Fruit fly (Drosophila melanogaster) whole organism, embryonic: ENCODE measurements around the gene CG33282.

Experiments used
- Aef1 ChIP-seq: fragments of 200-800 bp; sonication (Bioruptor generic); IDR thresholded peaks from 3 replicates; pipeline ENCODE4 v1.3.6; 2022; ENCODE audit warnings: missing biosample characterization, missing genetic modification characterization
- BEAF-32 ChIP-seq: fragments of 200-800 bp; sonication (Bioruptor generic); optimal IDR thresholded peaks from 3 replicates; lab custom pipeline; 2017; ENCODE audit warnings: missing biosample characterization, missing genetic modification characterization, mild to moderate bottlenecking, moderate library complexity, missing genetic modification reagents
- BtbVII ChIP-seq: fragments of 200-800 bp; sonication (Bioruptor generic); optimal IDR thresholded peaks from 3 replicates; lab custom pipeline; 2017; ENCODE audit warnings: missing biosample characterization, mild to moderate bottlenecking, missing genetic modification characterization
- CG10366 ChIP-seq: fragments of 200-800 bp; sonication (Bioruptor generic); IDR thresholded peaks from 2 replicates; pipeline ENCODE4 v1.3.6; 2022; ENCODE audit warnings: missing biosample characterization, missing genetic modification characterization
- CG11398 ChIP-seq: fragments of 200-800 bp; sonication (Bioruptor generic); optimal IDR thresholded peaks from 2 replicates; lab custom pipeline; 2016; ENCODE audit warnings: missing biosample characterization, missing genetic modification characterization
- CG12769 ChIP-seq: fragments of 200-800 bp; sonication (Bioruptor generic); optimal IDR thresholded peaks from 2 replicates; lab custom pipeline; 2019; ENCODE audit warnings: missing biosample characterization, mild to moderate bottlenecking, missing genetic modification characterization, moderate library complexity
- CG13424 ChIP-seq: fragments of 200-800 bp; sonication (Bioruptor generic); optimal IDR thresholded peaks from 2 replicates; lab custom pipeline; 2019; ENCODE audit warnings: missing biosample characterization, mild to moderate bottlenecking, missing genetic modification characterization, moderate library complexity
- CG14014 ChIP-seq: fragments of 200-800 bp; sonication (Bioruptor generic); IDR thresholded peaks from 2 replicates; pipeline ENCODE4 v1.3.6; 2022; ENCODE audit warnings: missing biosample characterization, missing genetic modification characterization
- CG14441 ChIP-seq: fragments of 200-800 bp; sonication (Bioruptor generic); IDR thresholded peaks from 2 replicates; pipeline ENCODE4 v1.3.6; 2022; ENCODE audit warnings: missing biosample characterization, missing genetic modification characterization
- CG16815 ChIP-seq: fragments of 200-800 bp; sonication (Bioruptor generic); optimal IDR thresholded peaks from 3 replicates; lab custom pipeline; 2017; ENCODE audit warnings: missing biosample characterization, mild to moderate bottlenecking, missing genetic modification characterization
- CG17568 ChIP-seq: fragments of 200-800 bp; sonication (Bioruptor generic); optimal IDR thresholded peaks from 2 replicates; lab custom pipeline; 2018; ENCODE audit warnings: missing biosample characterization, mild to moderate bottlenecking, missing genetic modification characterization, moderate library complexity
- CG1792 ChIP-seq: fragments of 200-800 bp; sonication (Bioruptor generic); optimal IDR thresholded peaks from 2 replicates; lab custom pipeline; 2016; ENCODE audit warnings: missing biosample characterization, missing genetic modification characterization
- CG2129 ChIP-seq: fragments of 200-800 bp; sonication (Bioruptor generic); IDR thresholded peaks from 2 replicates; pipeline ENCODE4 v1.3.6; 2022; ENCODE audit warnings: missing biosample characterization, missing genetic modification characterization; ENCODE audit not compliant: partially characterized antibody
- CG2678 ChIP-seq: fragments of 200-800 bp; sonication (Bioruptor generic); optimal IDR thresholded peaks from 3 replicates; lab custom pipeline; 2019; ENCODE audit warnings: missing biosample characterization, mild to moderate bottlenecking, missing genetic modification characterization, moderate library complexity
- CG2889 ChIP-seq: fragments of 200-800 bp; sonication (Bioruptor generic); IDR thresholded peaks from 3 replicates; pipeline ENCODE4 v1.3.6; 2022; ENCODE audit warnings: missing biosample characterization, missing genetic modification characterization
- CG31224 ChIP-seq: fragments of 200-800 bp; sonication (Bioruptor generic); IDR thresholded peaks from 2 replicates; pipeline ENCODE4 v1.3.6; 2022; ENCODE audit warnings: missing biosample characterization, missing genetic modification characterization
- CG34376 ChIP-seq: fragments of 200-800 bp; sonication (Bioruptor generic); optimal IDR thresholded peaks from 2 replicates; lab custom pipeline; 2018; ENCODE audit warnings: missing biosample characterization, mild to moderate bottlenecking, missing genetic modification characterization
- CG6683 ChIP-seq: fragments of 200-800 bp; sonication (Bioruptor generic); optimal IDR thresholded peaks from 2 replicates; lab custom pipeline; 2017; ENCODE audit warnings: missing biosample characterization, mild to moderate bottlenecking, missing genetic modification characterization, missing genetic modification reagents
- CG6791 ChIP-seq: fragments of 200-800 bp; sonication (Bioruptor generic); IDR thresholded peaks from 3 replicates; pipeline ENCODE4 v1.3.6; 2022; ENCODE audit warnings: missing biosample characterization, missing genetic modification characterization; ENCODE audit not compliant: partially characterized antibody
- CG7839 ChIP-seq: fragments of 200-800 bp; sonication (Bioruptor generic); optimal IDR thresholded peaks from 3 replicates; lab custom pipeline; 2018; ENCODE audit warnings: missing biosample characterization, mild to moderate bottlenecking, missing genetic modification characterization, moderate library complexity
- CG8089 ChIP-seq: fragments of 200-800 bp; sonication (Bioruptor generic); optimal IDR thresholded peaks from 3 replicates; lab custom pipeline; 2016; ENCODE audit warnings: missing biosample characterization, missing genetic modification characterization
- CG9215 ChIP-seq: fragments of 200-800 bp; sonication (Bioruptor generic); IDR thresholded peaks from 2 replicates; pipeline ENCODE4 v1.3.6; 2022; ENCODE audit warnings: missing biosample characterization, missing genetic modification characterization
- D19B ChIP-seq: fragments of 200-800 bp; sonication (Bioruptor generic); optimal IDR thresholded peaks from 2 replicates; lab custom pipeline; 2017; ENCODE audit warnings: missing biosample characterization, mild to moderate bottlenecking, missing genetic modification characterization
- Dad ChIP-seq: fragments of 200-800 bp; sonication (Bioruptor generic); optimal IDR thresholded peaks from 3 replicates; lab custom pipeline; 2016; ENCODE audit warnings: missing biosample characterization, missing genetic modification characterization
- Deaf1 ChIP-seq: fragments of 200-800 bp; optimal IDR thresholded peaks from 3 replicates; lab custom pipeline; 2019; ENCODE audit warnings: missing biosample characterization, mild to moderate bottlenecking, missing genetic modification characterization, moderate library complexity
- Dek ChIP-seq: fragments of 200-800 bp; sonication (Bioruptor generic); optimal IDR thresholded peaks from 3 replicates; lab custom pipeline; 2019; ENCODE audit warnings: missing biosample characterization, mild to moderate bottlenecking, missing genetic modification characterization, moderate library complexity
- Dll ChIP-seq: fragments of 200-800 bp; sonication (Bioruptor generic); IDR thresholded peaks from 4 replicates; pipeline ENCODE4 v1.3.6; 2022; ENCODE audit warnings: missing biosample characterization, missing genetic modification characterization; ENCODE audit not compliant: partially characterized antibody
- E2f1 ChIP-seq: fragments of 200-800 bp; sonication (Bioruptor generic); IDR thresholded peaks from 2 replicates; pipeline ENCODE4 v1.3.6; 2022; ENCODE audit warnings: missing biosample characterization, missing genetic modification characterization
- E2f2 ChIP-seq: fragments of 200-800 bp; sonication (Bioruptor generic); IDR thresholded peaks from 2 replicates; pipeline ENCODE4 v1.3.6; 2022; ENCODE audit warnings: missing biosample characterization, missing genetic modification characterization
- Ets65A ChIP-seq: fragments of 200-800 bp; sonication (Bioruptor generic); peaks from one replicate; lab custom pipeline; 2016; ENCODE audit warnings: missing biosample characterization, missing genetic modification characterization
- HHEX ChIP-seq: fragments of 200-800 bp; sonication (Bioruptor generic); optimal IDR thresholded peaks from 3 replicates; lab custom pipeline; 2017; ENCODE audit warnings: missing biosample characterization, mild to moderate bottlenecking, missing genetic modification characterization, missing genetic modification reagents
- MTF-1 ChIP-seq: fragments of 200-800 bp; sonication (Bioruptor generic); optimal IDR thresholded peaks from 2 replicates; lab custom pipeline; 2018; ENCODE audit warnings: missing biosample characterization, mild to moderate bottlenecking, missing genetic modification characterization, borderline replicate concordance
- Nf-YC ChIP-seq: fragments of 200-800 bp; optimal IDR thresholded peaks from 3 replicates; lab custom pipeline; 2019; ENCODE audit warnings: missing biosample characterization, mild to moderate bottlenecking, missing genetic modification characterization, moderate library complexity
- Sry-δ ChIP-seq: fragments of 200-800 bp; sonication (Bioruptor generic); optimal IDR thresholded peaks from 2 replicates; lab custom pipeline; 2016; ENCODE audit warnings: missing biosample characterization, missing genetic modification characterization
- Taf1 ChIP-seq: fragments of 200-800 bp; sonication (Bioruptor generic); IDR thresholded peaks from 2 replicates; pipeline ENCODE4 v1.3.6; 2022; ENCODE audit warnings: missing biosample characterization, missing genetic modification characterization
- Tbp ChIP-seq: fragments of >200 bp; optimal IDR thresholded peaks from 2 replicates; lab custom pipeline; 2018; ENCODE audit warnings: missing biosample characterization, missing genetic modification characterization
- ap ChIP-seq: fragments of 200-800 bp; sonication (Bioruptor generic); IDR thresholded peaks from 2 replicates; pipeline ENCODE4 v1.3.6; 2022; ENCODE audit warnings: missing biosample characterization, missing genetic modification characterization
- gsb ChIP-seq: fragments of 200-800 bp; sonication (Bioruptor generic); IDR thresholded peaks from 2 replicates; pipeline ENCODE4 v1.3.6; 2022; ENCODE audit warnings: missing biosample characterization, missing genetic modification characterization
- knrl ChIP-seq: fragments of 200-800 bp; sonication (Bioruptor generic); IDR thresholded peaks from 3 replicates; pipeline ENCODE4 v1.3.6; 2022; ENCODE audit warnings: missing biosample characterization, missing genetic modification characterization; ENCODE audit not compliant: partially characterized antibody
- psq ChIP-seq: fragments of 200-800 bp; sonication (Bioruptor generic); optimal IDR thresholded peaks from 2 replicates; lab custom pipeline; 2017; ENCODE audit warnings: missing biosample characterization, missing genetic modification characterization
- ranshi ChIP-seq: fragments of 200-800 bp; sonication (Bioruptor generic); IDR thresholded peaks from 2 replicates; pipeline ENCODE4 v1.3.6; 2022; ENCODE audit warnings: missing biosample characterization, missing genetic modification characterization
- ro ChIP-seq: fragments of 200-800 bp; sonication (Bioruptor generic); IDR thresholded peaks from 2 replicates; pipeline ENCODE4 v1.3.6; 2022; ENCODE audit warnings: missing biosample characterization, missing genetic modification characterization
- run ChIP-seq: fragments of 200-800 bp; sonication (Bioruptor generic); optimal IDR thresholded peaks from 3 replicates; lab custom pipeline; 2018; ENCODE audit warnings: missing biosample characterization, mild to moderate bottlenecking, missing genetic modification characterization
- sens-2 ChIP-seq: fragments of 200-800 bp; sonication (Bioruptor generic); IDR thresholded peaks from 2 replicates; pipeline ENCODE4 v1.3.6; 2022; ENCODE audit warnings: missing biosample characterization, missing genetic modification characterization
- seq ChIP-seq: fragments of 200-800 bp; sonication (Bioruptor generic); IDR thresholded peaks from 2 replicates; pipeline ENCODE4 v1.3.6; 2022; ENCODE audit warnings: missing biosample characterization, missing genetic modification characterization
- sisA ChIP-seq: fragments of 200-800 bp; sonication (Bioruptor generic); IDR thresholded peaks from 2 replicates; pipeline ENCODE4 v1.3.6; 2022; ENCODE audit warnings: missing biosample characterization, missing genetic modification characterization
- slbo ChIP-seq: fragments of 200-800 bp; sonication (Bioruptor generic); IDR thresholded peaks from 2 replicates; pipeline ENCODE4 v1.3.6; 2022; ENCODE audit warnings: missing biosample characterization, missing genetic modification characterization
- tx ChIP-seq: fragments of 200-800 bp; sonication (Bioruptor generic); optimal IDR thresholded peaks from 2 replicates; lab custom pipeline; 2016; ENCODE audit warnings: missing biosample characterization, missing genetic modification characterization

CG33282 gene

DNA sequence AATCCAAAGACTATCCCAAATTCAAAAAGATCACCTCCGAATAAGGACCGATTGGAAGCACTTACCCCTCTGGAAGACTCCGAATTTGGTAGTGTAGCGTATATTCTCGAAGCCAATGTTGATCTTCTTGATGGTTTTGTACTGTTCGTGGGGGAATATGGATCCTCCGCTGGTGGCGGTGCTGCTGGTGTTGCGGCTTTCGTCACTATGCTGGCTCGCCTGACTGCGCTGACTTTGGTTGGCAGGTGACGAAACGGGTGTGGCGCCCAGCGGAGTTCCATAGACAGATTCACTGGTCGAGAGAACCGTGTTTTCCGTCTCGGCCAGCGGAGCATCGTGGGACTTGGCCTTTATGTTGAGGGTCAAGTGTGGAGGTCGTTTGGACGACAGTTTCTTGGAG is 26.6 kb upstream of the CG33282 start (continued):
- peak; percentile 5 for TF ChIP-seq CG12769 (tag; lab: Kevin White, UChicago)
- TF ChIP-seq CG2889 (GFP tag; lab: Robert Waterston, UW): 0 out of 3 replicates have a peak, but pooled peaks have one; percentile 24
- TF ChIP-seq CG10366 (GFP tag; lab: Robert Waterston, UW): no peak
- no peak for TF ChIP-seq Nf-YC
- TF ChIP-seq Taf1 (GFP tag; lab: Robert Waterston, UW): no peak
- TF ChIP-seq E2f1 (GFP tag; lab: Robert Waterston, UW): no peak
- TF ChIP-seq CG8089 (GFP tag; lab: Kevin White, UChicago): no peak
- TF ChIP-seq Ets65A (GFP tag; lab: Kevin White, UChicago): peak; percentile 66
- no peak for TF ChIP-seq Tbp
- no peak for TF ChIP-seq Deaf1 (tag; lab: Kevin White, UChicago)
- 0 out of 2 replicates have a peak, but pooled peaks have one; percentile 11 for TF ChIP-seq CG14441 (GFP tag; lab: Robert Waterston, UW)
- TF ChIP-seq CG17568 (GFP tag; lab: Kevin White, UChicago): no peak

dm6 chr2L:3301755-3302499 is 25.8 kb upstream of the CG33282 start:
- TF ChIP-seq CG34376 (GFP tag; lab: Kevin White, UChicago): peak; percentile 100
- peak; percentile 99 for TF ChIP-seq Aef1
- peak; percentile 99 for TF ChIP-seq CG11398
- peak; percentile 99 for TF ChIP-seq ro (GFP tag; lab: Robert Waterston, UW)
- peak; percentile 100 for TF ChIP-seq Dad
- TF ChIP-seq HHEX (GFP tag; lab: Kevin White, UChicago): peak; percentile 100
- peak; percentile 100 for TF ChIP-seq CG13424 (tag; lab: Kevin White, UChicago)
- peak; percentile 99 for TF ChIP-seq gsb (GFP tag; lab: Robert Waterston, UW)
- peak; percentile 99 for TF ChIP-seq Taf1 (GFP tag; lab: Robert Waterston, UW)
- peak; percentile 99 for TF ChIP-seq CG9215 (GFP tag; lab: Robert Waterston, UW)
- peak; percentile 98 for TF ChIP-seq run
- peak; percentile 100 for TF ChIP-seq CG2678
- peak; percentile 99 for TF ChIP-seq CG1792 (GFP tag; lab: Kevin White, UChicago)
- peak; percentile 100 for TF ChIP-seq BtbVII (GFP tag; lab: Kevin White, UChicago)
- TF ChIP-seq CG6683 (GFP tag; lab: Kevin White, UChicago): peak; percentile 99
- peak; percentile 99 for TF ChIP-seq seq
- TF ChIP-seq slbo (GFP tag; lab: Robert Waterston, UW): peak; percentile 100
- peak; percentile 98 for TF ChIP-seq D19B
- TF ChIP-seq CG16815 (GFP tag; lab: Kevin White, UChicago): peak; percentile 100
- TF ChIP-seq ap (GFP tag; lab: Robert Waterston, UW): peak; percentile 94
- 0 out of 3 replicates have a peak, but pooled peaks have one; percentile 22 for TF ChIP-seq CG6791 (GFP tag; lab: Robert Waterston, UW)
- peak; percentile 99 for TF ChIP-seq MTF-1 (GFP tag; lab: Kevin White, UChicago)
- peak; percentile 46; the same call in 2 of the 3 replicates for TF ChIP-seq knrl (GFP tag; lab: Robert Waterston, UW)
- TF ChIP-seq psq: peak; percentile 96
- TF ChIP-seq Dek (tag; lab: Kevin White, UChicago): peak; percentile 100
- peak; percentile 87 for TF ChIP-seq Sry-δ
- TF ChIP-seq sisA (GFP tag; lab: Robert Waterston, UW): peak; percentile 99
- peak; percentile 99 for TF ChIP-seq ranshi (GFP tag; lab: Robert Waterston, UW)
- TF ChIP-seq sens-2 (GFP tag; lab: Robert Waterston, UW): peak; percentile 98
- peak; percentile 45 for TF ChIP-seq BEAF-32 (GFP tag; lab: Kevin White, UChicago)
- TF ChIP-seq Dll: 0 out of 4 replicates have a peak, but pooled peaks have one; percentile 16
- no peak for TF ChIP-seq CG2129
- peak; percentile 89 for TF ChIP-seq E2f2 (GFP tag; lab: Robert Waterston, UW)
- peak; percentile 99 for TF ChIP-seq tx (GFP tag; lab: Kevin White, UChicago)
- peak; percentile 100 for TF ChIP-seq CG7839 (tag; lab: Kevin White, UChicago)
- peak; percentile 99 for TF ChIP-seq CG14014 (GFP tag; lab: Robert Waterston, UW)
- TF ChIP-seq CG31224 (GFP tag; lab: Robert Waterston, UW): peak; percentile 98
